Comparison of ENCODE assay signal across 2 fruit fly cellular contexts in the genomic region with DNA sequence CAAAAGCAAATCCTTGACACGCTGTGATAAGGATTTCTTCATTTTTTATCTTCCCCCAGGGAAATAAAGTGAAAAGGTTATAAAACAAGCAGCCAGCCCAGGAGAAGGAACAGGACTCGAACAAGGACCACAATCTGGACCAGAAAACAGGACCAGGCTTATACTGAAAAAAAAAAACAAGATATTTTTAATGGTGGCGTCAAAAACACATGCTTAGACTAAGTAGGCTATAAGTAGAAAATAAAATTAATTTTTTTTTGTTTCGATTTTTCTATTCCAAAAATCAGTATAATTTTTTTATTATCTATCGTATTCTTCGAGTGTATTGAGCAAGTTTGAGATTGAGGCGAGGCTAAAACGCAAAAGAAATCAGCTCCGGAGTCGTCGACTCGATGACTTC.
TF ChIP-seq lines count a peak whose summit lies in the region.

No protein-coding gene starts in this region.

- no peak for TF ChIP-seq CTCF in whole organism, embryonic (GFP tag; optimal IDR thresholded peaks at IDR 0.05; lab: Kevin White, UChicago)

TF ChIP-seq in whole organism, embryonic, 481 proteins besides CTCF, POLR2A, EP300 and RAD21 (continues in another document):
- TF ChIP-seq shn (GFP tag; optimal IDR thresholded peaks at IDR 0.05; lab: Kevin White, UChicago) (no peak), usp (GFP tag; optimal IDR thresholded peaks at IDR 0.05; lab: Kevin White, UChicago) (no peak), Gug (GFP tag; IDR thresholded peaks at IDR 0.05; lab: Robert Waterston, UW) (no peak), sim (GFP tag; IDR thresholded peaks at IDR 0.05; lab: Robert Waterston, UW) (no peak), Sry-β (GFP tag; optimal IDR thresholded peaks at IDR 0.05; lab: Kevin White, UChicago) (no peak), ATbp (GFP tag; optimal IDR thresholded peaks at IDR 0.05; lab: Kevin White, UChicago) (no peak), gsb (GFP tag; IDR thresholded peaks at IDR 0.05; lab: Robert Waterston, UW) (no peak), CG11247 (GFP tag; IDR thresholded peaks at IDR 0.05; lab: Robert Waterston, UW) (no peak), CG6272 (GFP tag; IDR thresholded peaks at IDR 0.05; lab: Robert Waterston, UW) (no peak), CG3281 (GFP tag; optimal IDR thresholded peaks at IDR 0.05; lab: Kevin White, UChicago) (peak; percentile 7), Camta (GFP tag; optimal IDR thresholded peaks at IDR 0.05; lab: Kevin White, UChicago) (no peak), tgo (GFP tag; IDR thresholded peaks at IDR 0.05; lab: Robert Waterston, UW) (peak; percentile 14; the same call in 1 of the 3 replicates), Pdp1 (GFP tag; optimal IDR thresholded peaks at IDR 0.05; lab: Kevin White, UChicago) (no peak), bbx (GFP tag; IDR thresholded peaks at IDR 0.05; lab: Robert Waterston, UW; ENCODE audit: partially characterized antibody) (no peak), CG12769 (tag; optimal IDR thresholded peaks at IDR 0.05; lab: Kevin White, UChicago) (no peak), CG2875 (GFP tag; optimal IDR thresholded peaks at IDR 0.05; lab: Kevin White, UChicago) (no peak), CG6854 (GFP tag; optimal IDR thresholded peaks at IDR 0.05; lab: Kevin White, UChicago) (no peak), Hand (GFP tag; optimal IDR thresholded peaks at IDR 0.05; lab: Kevin White, UChicago) (no peak), eyg (GFP tag; optimal IDR thresholded peaks at IDR 0.05; lab: Kevin White, UChicago) (no peak), CG1024 (GFP tag; IDR thresholded peaks at IDR 0.05; lab: Robert Waterston, UW) (no peak), aop (GFP tag; IDR thresholded peaks at IDR 0.05; lab: Robert Waterston, UW) (no peak), cato (GFP tag; optimal IDR thresholded peaks at IDR 0.05; lab: Kevin White, UChicago; ENCODE audit: borderline replicate concordance) (no peak), h (optimal IDR thresholded peaks at IDR 0.05; lab: Kevin White, UChicago) (no peak), CG13894 (tag; optimal IDR thresholded peaks at IDR 0.05; lab: Kevin White, UChicago) (no peak), row (GFP tag; IDR thresholded peaks at IDR 0.05; lab: Robert Waterston, UW) (peak; percentile 49; the same call in 2 of the 3 replicates), dimm (GFP tag; IDR thresholded peaks at IDR 0.05; lab: Robert Waterston, UW) (no peak), CG30431 (GFP tag; optimal IDR thresholded peaks at IDR 0.05; lab: Kevin White, UChicago) (no peak), CG12391 (tag; optimal IDR thresholded peaks at IDR 0.05; lab: Kevin White, UChicago) (no peak), Stat92E (GFP tag; optimal IDR thresholded peaks at IDR 0.05; lab: Kevin White, UChicago) (no peak), rib (GFP tag; IDR thresholded peaks at IDR 0.05; lab: Robert Waterston, UW) (no peak), CG3838 (GFP tag; optimal IDR thresholded peaks at IDR 0.05; lab: Kevin White, UChicago) (no peak), lilli (GFP tag; optimal IDR thresholded peaks at IDR 0.05; lab: Kevin White, UChicago) (no peak), CG42726 (GFP tag; IDR thresholded peaks at IDR 0.05; lab: Robert Waterston, UW; ENCODE audit: partially characterized antibody) (no peak), gce (GFP tag; IDR thresholded peaks at IDR 0.05; lab: Robert Waterston, UW) (no peak), cwo (GFP tag; optimal IDR thresholded peaks at IDR 0.05; lab: Kevin White, UChicago) (peak; percentile 23), Asciz (GFP tag; optimal IDR thresholded peaks at IDR 0.05; lab: Kevin White, UChicago) (no peak), gem (tag; optimal IDR thresholded peaks at IDR 0.05; lab: Kevin White, UChicago) (peak; percentile 46), CG31441 (GFP tag; IDR thresholded peaks at IDR 0.05; lab: Robert Waterston, UW) (no peak), CG6765 (GFP tag; optimal IDR thresholded peaks at IDR 0.05; lab: Kevin White, UChicago) (no peak), CG13424 (tag; optimal IDR thresholded peaks at IDR 0.05; lab: Kevin White, UChicago) (peak; percentile 7), repo (GFP tag; optimal IDR thresholded peaks at IDR 0.05; lab: Kevin White, UChicago) (no peak), Med (GFP tag; lab: Kevin White, UChicago) (peak; percentile 16), CG9797 (GFP tag; optimal IDR thresholded peaks at IDR 0.05; lab: Kevin White, UChicago) (no peak), E2f2 (GFP tag; IDR thresholded peaks at IDR 0.05; lab: Robert Waterston, UW) (no peak), HLHmδ (GFP tag; optimal IDR thresholded peaks at IDR 0.05; lab: Kevin White, UChicago) (no peak)

TF ChIP-seq in whole organism, prepupa, 60 proteins besides CTCF, POLR2A, EP300 and RAD21:
- TF ChIP-seq Hr38 (GFP tag; optimal IDR thresholded peaks at IDR 0.05; lab: Kevin White, UChicago) (no peak), Eip78C (GFP tag; lab: Kevin White, UChicago) (peak; percentile 14), eg (GFP tag; IDR thresholded peaks at IDR 0.05; lab: Robert Waterston, UW) (no peak), CG31627 (GFP tag; optimal IDR thresholded peaks at IDR 0.05; lab: Kevin White, UChicago) (no peak)
